Fruit fly (Drosophila melanogaster) whole organism: ENCODE data around the gene w-cup.

Experiments used
- CG8478 ChIP-seq: fragments of >200 bp; optimal IDR thresholded peaks from 2 replicates; lab custom pipeline; 2018; ENCODE audit warnings: inconsistent platforms
- Dll ChIP-seq: fragments of >200 bp; optimal IDR thresholded peaks from 2 replicates; lab custom pipeline; 2017
- pan ChIP-seq: fragments of >200 bp; optimal IDR thresholded peaks from 2 replicates; lab custom pipeline; 2017
- psq ChIP-seq: fragments of >200 bp; optimal IDR thresholded peaks from 2 replicates; lab custom pipeline; 2017
- usp ChIP-seq: fragments of >200 bp; optimal IDR thresholded peaks from 2 replicates; lab custom pipeline; 2017; ENCODE audit warnings: missing biosample characterization, missing genetic modification characterization, mixed read lengths

- TF ChIP-seq CG8478 (lab: Kevin White, UChicago) (no peak), Dll (lab: Kevin White, UChicago) (no peak), pan (lab: Kevin White, UChicago) (no peak), psq (lab: Kevin White, UChicago) (no peak), usp (no peak)
Measured at dm6 chr2L:10554676-10555075, 22.9 kb downstream of the w-cup start.
